Worm (Caenorhabditis elegans) whole organism, L3 larva: Measurements from ENCODE around the gene F14H3.6.

Experiments used
- R02D3.7 ChIP-seq: fragments of 150-350 bp; optimal IDR thresholded peaks from 2 replicates; lab custom pipeline; 2014; ENCODE audit warnings: missing biosample characterization, missing genetic modification characterization
- ZK546.5 ChIP-seq: sonication (generic microtip); optimal IDR thresholded peaks from 2 replicates; lab custom pipeline; 2017; ENCODE audit warnings: missing biosample characterization, missing genetic modification characterization
- ama-1 ChIP-seq: fragments of 150-350 bp; optimal IDR thresholded peaks from 2 replicates; lab custom pipeline; 2018
- ceh-82 ChIP-seq: fragments of 150-350 bp; optimal IDR thresholded peaks from 2 replicates; lab custom pipeline; 2014; ENCODE audit warnings: missing biosample characterization, missing genetic modification characterization
- daf-12 ChIP-seq: fragments of 150-350 bp; optimal IDR thresholded peaks from 2 replicates; lab custom pipeline; 2014; ENCODE audit warnings: missing biosample characterization, missing genetic modification reagents, missing genetic modification characterization
- egl-27 ChIP-seq: sonication (generic microtip); optimal IDR thresholded peaks from 4 replicates; lab custom pipeline; 2017; ENCODE audit warnings: missing biosample characterization, missing genetic modification reagents, missing genetic modification characterization
- egl-5 ChIP-seq: fragments of 150-350 bp; optimal IDR thresholded peaks from 2 replicates; lab custom pipeline; 2017; ENCODE audit warnings: missing biosample characterization, missing genetic modification reagents, missing genetic modification characterization, inconsistent platforms
- elt-1 ChIP-seq: fragments of 150-350 bp; optimal IDR thresholded peaks from 2 replicates; lab custom pipeline; 2014; ENCODE audit warnings: missing biosample characterization, missing genetic modification characterization
- elt-2 ChIP-seq: sonication (generic microtip); optimal IDR thresholded peaks from 2 replicates; lab custom pipeline; 2016; ENCODE audit warnings: missing genetic modification reagents, mild to moderate bottlenecking, missing genetic modification characterization, missing compliant biosample characterization
- elt-3 ChIP-seq, 3 experiments: fragments of 150-350 bp in 1 of 3; sonication (generic microtip) in 2 of 3; optimal IDR thresholded peaks; 2 replicates in 2 of 3; 4 replicates in 1 of 3; lab custom pipeline; 2014 to 2017; ENCODE audit warnings: missing biosample characterization in 3 of 3, missing genetic modification characterization in 3 of 3
- eor-1 ChIP-seq, 2 experiments: fragments of 150-350 bp; optimal IDR thresholded peaks; 2 replicates each; lab custom pipeline; 2014 to 2018; ENCODE audit warnings: missing biosample characterization in 2 of 2, missing genetic modification characterization in 2 of 2
- fkh-10 ChIP-seq: sonication (generic microtip); optimal IDR thresholded peaks from 2 replicates; lab custom pipeline; 2017; ENCODE audit warnings: missing biosample characterization, missing genetic modification reagents, missing genetic modification characterization
- fos-1 ChIP-seq: fragments of 150-350 bp; optimal IDR thresholded peaks from 2 replicates; lab custom pipeline; 2014; ENCODE audit warnings: missing biosample characterization, missing genetic modification characterization
- hmg-11 ChIP-seq: sonication (generic microtip); optimal IDR thresholded peaks from 2 replicates; lab custom pipeline; 2016; ENCODE audit warnings: missing genetic modification characterization, missing compliant biosample characterization
- jun-1 ChIP-seq: fragments of 150-350 bp; optimal IDR thresholded peaks from 2 replicates; lab custom pipeline; 2014; ENCODE audit warnings: missing biosample characterization, missing genetic modification reagents, missing genetic modification characterization
- lin-15B ChIP-seq: fragments of 150-350 bp; optimal IDR thresholded peaks from 2 replicates; lab custom pipeline; 2014; ENCODE audit warnings: missing biosample characterization, missing genetic modification characterization
- lin-39 ChIP-seq: fragments of 150-350 bp; optimal IDR thresholded peaks from 2 replicates; lab custom pipeline; 2018; ENCODE audit warnings: missing biosample characterization, missing genetic modification reagents, missing genetic modification characterization
- mdl-1 ChIP-seq: fragments of 150-350 bp; optimal IDR thresholded peaks from 2 replicates; lab custom pipeline; 2014; ENCODE audit warnings: missing biosample characterization, missing genetic modification characterization
- mml-1 ChIP-seq: fragments of 150-350 bp; sonication (generic microtip); optimal IDR thresholded peaks from 3 replicates; lab custom pipeline; 2014; ENCODE audit warnings: missing biosample characterization, missing genetic modification characterization
- nfya-1 ChIP-seq: sonication (generic microtip); optimal IDR thresholded peaks from 2 replicates; lab custom pipeline; 2017; ENCODE audit warnings: missing genetic modification characterization, mild to moderate bottlenecking, missing compliant biosample characterization, antibody characterized with exemption, moderate library complexity; ENCODE audit not compliant: insufficient read depth
- nhr-11 ChIP-seq: fragments of 150-350 bp; optimal IDR thresholded peaks from 2 replicates; lab custom pipeline; 2014; ENCODE audit warnings: missing biosample characterization, missing genetic modification characterization
- nhr-12 ChIP-seq: fragments of 150-350 bp; optimal IDR thresholded peaks from 2 replicates; lab custom pipeline; 2014; ENCODE audit warnings: missing biosample characterization, missing genetic modification characterization
- nhr-23 ChIP-seq: fragments of 150-350 bp; optimal IDR thresholded peaks from 2 replicates; lab custom pipeline; 2014; ENCODE audit warnings: missing biosample characterization, missing genetic modification reagents, missing genetic modification characterization
- nhr-25 ChIP-seq: sonication (generic microtip); optimal IDR thresholded peaks from 2 replicates; lab custom pipeline; 2017; ENCODE audit warnings: missing biosample characterization, missing genetic modification characterization
- nhr-28 ChIP-seq: fragments of 150-350 bp; optimal IDR thresholded peaks from 2 replicates; lab custom pipeline; 2014; ENCODE audit warnings: missing biosample characterization, missing genetic modification characterization
- nhr-43 ChIP-seq: sonication (generic microtip); optimal IDR thresholded peaks from 2 replicates; lab custom pipeline; 2016; ENCODE audit warnings: mild to moderate bottlenecking, missing genetic modification characterization, missing compliant biosample characterization; ENCODE audit not compliant: poor library complexity, severe bottlenecking
- nhr-77 ChIP-seq: fragments of 150-350 bp; optimal IDR thresholded peaks from 2 replicates; lab custom pipeline; 2014; ENCODE audit warnings: missing biosample characterization, missing genetic modification characterization
- sea-2 ChIP-seq: fragments of 150-350 bp; sonication (generic microtip); optimal IDR thresholded peaks from 4 replicates; lab custom pipeline; 2014; ENCODE audit warnings: missing biosample characterization, missing genetic modification reagents, missing genetic modification characterization
- snpc-4 ChIP-seq: fragments of 150-350 bp; optimal IDR thresholded peaks from 2 replicates; lab custom pipeline; 2014; ENCODE audit warnings: missing biosample characterization, missing genetic modification characterization
- tbx-2 ChIP-seq: sonication (generic microtip); optimal IDR thresholded peaks from 2 replicates; lab custom pipeline; 2016; ENCODE audit warnings: mild to moderate bottlenecking, missing genetic modification characterization, missing compliant biosample characterization
- unc-62 ChIP-seq: fragments of 150-350 bp; sonication (generic microtip); optimal IDR thresholded peaks from 4 replicates; lab custom pipeline; 2014; ENCODE audit warnings: missing biosample characterization, missing genetic modification reagents, missing genetic modification characterization
- ztf-4 ChIP-seq: fragments of 150-350 bp; optimal IDR thresholded peaks from 2 replicates; lab custom pipeline; 2014; ENCODE audit warnings: missing biosample characterization, missing genetic modification characterization

F14H3.6 gene

ce11 chrV:16023559-16023958 is 35.1 kb downstream of the F14H3.6 start:
- TF ChIP-seq lin-15B (tag; lab: Kevin White, UChicago) (no peak), nhr-23 (tag; lab: Kevin White, UChicago) (no peak)

ce11 chrV:16023051-16023450 is 35.6 kb downstream of the F14H3.6 start, which contains the start of gene cwc-15:
TSS of gene cwc-15 (plus strand) at chrV:16023351.
- TF ChIP-seq elt-3 (tag; optimal IDR thresholded peaks at IDR 0.05; lab: Kevin White, UChicago) (no peak), fos-1 (tag; lab: Kevin White, UChicago) (no peak), mml-1 (no peak), daf-12 (tag; lab: Kevin White, UChicago) (no peak), R02D3.7 (tag; lab: Kevin White, UChicago) (no peak), jun-1 (no peak), hmg-11 (tag; lab: Kevin White, UChicago) (no peak), nhr-11 (tag; lab: Kevin White, UChicago) (no peak), nhr-23 (tag; lab: Kevin White, UChicago) (no peak), lin-39 (no peak), ama-1 (no peak), tbx-2 (no peak), fkh-10 (no peak), mdl-1 (tag; lab: Kevin White, UChicago) (no peak), eor-1 (tag; optimal IDR thresholded peaks at IDR 0.05; lab: Kevin White, UChicago) (no peak), sea-2 (GFP tag; lab: Kevin White, UChicago) (no peak), nhr-12 (no peak)

ce11 chrV:16022600-16022999 is 36.1 kb downstream of the F14H3.6 start:
- TF ChIP-seq nhr-23 (tag; lab: Kevin White, UChicago) = peak; percentile 6
- no peak for TF ChIP-seq nhr-25 (tag; lab: Kevin White, UChicago)
- TF ChIP-seq ztf-4 (tag; lab: Kevin White, UChicago) = no peak
- no peak for TF ChIP-seq ZK546.5
- no peak for TF ChIP-seq jun-1
- TF ChIP-seq nhr-77 (tag; lab: Kevin White, UChicago) = no peak
- TF ChIP-seq nhr-43 (tag; lab: Kevin White, UChicago) = peak; percentile 57
- no peak for TF ChIP-seq nhr-11 (tag; lab: Kevin White, UChicago)
- no peak for TF ChIP-seq elt-2 (tag; lab: Kevin White, UChicago)
- TF ChIP-seq lin-39 = peak; percentile 0
- TF ChIP-seq snpc-4 = no peak
- no peak for TF ChIP-seq nhr-12
- no peak for TF ChIP-seq elt-3 (tag; optimal IDR thresholded peaks at IDR 0.05; lab: Kevin White, UChicago)

- no peak for TF ChIP-seq egl-5 (tag; lab: Kevin White, UChicago)
- TF ChIP-seq fos-1 (tag; lab: Kevin White, UChicago) = no peak
- no peak for TF ChIP-seq nhr-77 (tag; lab: Kevin White, UChicago)
- no peak for TF ChIP-seq elt-3 (tag; optimal IDR thresholded peaks at IDR 0.05; lab: Kevin White, UChicago)
- no peak for TF ChIP-seq ceh-82 (tag; lab: Kevin White, UChicago)
- no peak for TF ChIP-seq nhr-23 (tag; lab: Kevin White, UChicago)
- TF ChIP-seq ama-1 = no peak
- no peak for TF ChIP-seq ZK546.5
- no peak for TF ChIP-seq elt-2 (tag; lab: Kevin White, UChicago)
- no peak for TF ChIP-seq nfya-1 (tag; lab: Kevin White, UChicago)
- TF ChIP-seq R02D3.7 (tag; lab: Kevin White, UChicago) = no peak
Observed at ce11 chrV:16020042-16020441, 38.7 kb downstream of the F14H3.6 start, which contains the start of gene srx-44. TSS of gene srx-44 (plus strand) at chrV:16020342.

ce11 chrV:16017671-16018070 is 41.0 kb downstream of the F14H3.6 start, which contains the start of gene srx-43:
TSS of gene srx-43 (plus strand) at chrV:16017971.
- TF ChIP-seq nhr-43 (tag; lab: Kevin White, UChicago) (no peak), unc-62 (GFP tag; lab: Kevin White, UChicago) (no peak), nhr-11 (tag; lab: Kevin White, UChicago) (no peak), egl-27 (tag; lab: Kevin White, UChicago) (no peak), elt-1 (tag; lab: Kevin White, UChicago) (no peak), elt-3 (tag; optimal IDR thresholded peaks at IDR 0.05; lab: Kevin White, UChicago) (no peak), nhr-77 (tag; lab: Kevin White, UChicago) (no peak), nhr-28 (tag; lab: Kevin White, UChicago) (no peak), R02D3.7 (tag; lab: Kevin White, UChicago) (no peak)
- TF ChIP-seq, all 47 proteins: peak for 0
